Worm (Caenorhabditis elegans): ENCODE measurements around the gene T11G6.5.

Gene T11G6.5

DNA sequence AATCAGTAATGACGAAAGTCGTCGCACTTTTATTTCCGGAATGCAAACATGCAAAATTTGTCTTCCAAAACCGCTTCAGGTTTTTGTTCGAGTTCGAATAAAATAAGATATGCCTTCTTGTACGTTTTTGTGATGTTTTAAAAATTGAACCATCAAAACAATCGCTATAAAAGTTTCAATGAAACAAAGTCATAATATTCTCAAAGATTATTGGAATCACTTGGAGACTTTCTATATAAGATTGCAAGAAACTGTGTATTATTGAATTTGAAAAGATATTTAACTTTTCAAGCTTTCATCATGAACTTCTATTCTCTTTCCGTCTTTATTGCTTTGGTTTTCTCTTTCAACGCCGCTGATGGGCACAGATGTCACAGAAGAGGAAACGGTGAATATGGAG, 34.3 kb upstream of the T11G6.5 start, which contains the start of gene fipr-14:
fipr-14 (plus strand) TSS at position 301 of the 400 bp plus-strand sequence.
- TF ChIP-seq flt-1 (GFP tag; IDR thresholded peaks at IDR 0.05) (no peak), tab-1 (GFP tag; IDR thresholded peaks at IDR 0.05) (no peak), T22C8.4 (GFP tag; IDR thresholded peaks at IDR 0.05) (no peak), ref-1 (GFP tag; conservative IDR thresholded peaks at IDR 0.05) (no peak), ztf-29 (GFP tag; IDR thresholded peaks at IDR 0.05) (no peak), med-1 (GFP tag; optimal IDR thresholded peaks at IDR 0.05; ENCODE audit: insufficient read depth) (no peak), klf-2 (GFP tag; conservative IDR thresholded peaks at IDR 0.05) (no peak), cog-1 (tag; optimal IDR thresholded peaks at IDR 0.05) (no peak), ztf-23 (GFP tag; IDR thresholded peaks at IDR 0.05) (no peak)

DNA sequence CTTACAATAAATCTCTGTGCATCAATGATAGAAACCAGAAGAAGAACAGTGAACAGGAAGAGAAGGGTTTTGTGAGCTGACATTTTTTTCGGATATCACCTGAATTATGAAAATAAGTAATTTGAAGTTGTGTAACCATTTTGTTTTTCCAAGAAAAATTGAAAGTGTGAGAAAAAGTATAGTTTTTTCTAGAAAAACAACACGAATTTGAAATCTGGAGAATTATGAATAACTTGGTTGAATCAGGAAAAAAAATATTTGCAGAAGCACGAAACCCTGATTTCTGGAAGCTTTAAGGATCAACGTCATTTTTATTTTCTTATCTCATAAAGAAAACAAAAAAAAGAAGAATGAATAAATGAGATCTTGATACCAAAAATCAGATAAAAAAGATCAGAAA, 32.0 kb upstream of the T11G6.5 start, which contains the start of gene F13E9.12:
F13E9.12 (minus strand) TSS at position 101 of the 400 bp plus-strand sequence.
- no peak for TF ChIP-seq med-1 (GFP tag; optimal IDR thresholded peaks at IDR 0.05; ENCODE audit: insufficient read depth)
- TF ChIP-seq ztf-23 (GFP tag; IDR thresholded peaks at IDR 0.05) = no peak
- no peak for TF ChIP-seq ref-1 (GFP tag; conservative IDR thresholded peaks at IDR 0.05)
- no peak for TF ChIP-seq cog-1 (tag; optimal IDR thresholded peaks at IDR 0.05)
- TF ChIP-seq T22C8.4 (GFP tag; IDR thresholded peaks at IDR 0.05) = no peak
- TF ChIP-seq ztf-29 (GFP tag; IDR thresholded peaks at IDR 0.05) = no peak
- no peak for TF ChIP-seq tab-1 (GFP tag; IDR thresholded peaks at IDR 0.05)
- no peak for TF ChIP-seq klf-2 (GFP tag; conservative IDR thresholded peaks at IDR 0.05)
- no peak for TF ChIP-seq flt-1 (GFP tag; IDR thresholded peaks at IDR 0.05)

DNA sequence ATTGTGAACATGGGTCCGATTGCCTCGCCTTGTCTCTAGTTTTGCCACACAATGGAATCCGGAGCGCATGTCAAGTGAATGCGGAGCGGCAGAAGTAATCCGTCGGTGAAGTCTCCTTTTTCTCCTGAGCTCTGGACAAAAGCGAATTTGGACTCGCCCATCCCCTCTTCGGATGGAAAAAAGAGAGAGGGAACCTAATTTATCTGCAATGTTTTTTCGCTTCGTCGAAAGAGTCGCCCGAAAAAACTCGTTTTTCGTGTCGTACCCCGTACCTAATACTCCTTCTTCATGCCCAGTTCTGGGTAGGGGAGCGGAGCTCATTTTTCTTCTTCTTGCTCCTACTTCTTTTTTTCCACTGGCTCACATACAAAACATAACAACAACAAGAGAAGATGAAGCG, 27.6 kb upstream of the T11G6.5 start:
- TF ChIP-seq T22C8.4 (GFP tag; IDR thresholded peaks at IDR 0.05) (no peak), flt-1 (GFP tag; IDR thresholded peaks at IDR 0.05) (0 out of 2 replicates have a peak, but pooled peaks have one; percentile 4), tab-1 (GFP tag; IDR thresholded peaks at IDR 0.05) (no peak), med-1 (GFP tag; optimal IDR thresholded peaks at IDR 0.05; ENCODE audit: insufficient read depth) (no peak), klf-2 (GFP tag; conservative IDR thresholded peaks at IDR 0.05) (no peak)

DNA sequence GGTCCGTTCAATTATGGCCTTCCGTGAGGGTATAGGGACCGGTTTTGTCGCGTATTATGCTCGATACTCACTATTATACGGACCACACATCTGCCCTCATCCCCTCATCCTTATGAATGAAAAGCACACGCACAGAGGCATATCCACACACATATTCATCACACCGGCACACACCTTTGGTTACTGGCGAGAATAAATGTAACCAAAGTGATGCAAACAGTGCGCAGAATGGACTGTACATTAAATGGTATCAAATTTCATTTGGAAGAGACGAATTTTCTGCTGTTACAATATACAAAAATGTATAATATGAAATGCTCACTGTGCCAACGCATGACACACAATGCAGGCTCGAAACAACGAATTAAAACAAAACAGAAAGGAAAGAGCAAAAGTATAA, 27.1 kb upstream of the T11G6.5 start:
- TF ChIP-seq tab-1 (GFP tag; IDR thresholded peaks at IDR 0.05) (0 out of 2 replicates have a peak, but pooled peaks have one; percentile 65), ztf-29 (GFP tag; IDR thresholded peaks at IDR 0.05) (no peak)

DNA sequence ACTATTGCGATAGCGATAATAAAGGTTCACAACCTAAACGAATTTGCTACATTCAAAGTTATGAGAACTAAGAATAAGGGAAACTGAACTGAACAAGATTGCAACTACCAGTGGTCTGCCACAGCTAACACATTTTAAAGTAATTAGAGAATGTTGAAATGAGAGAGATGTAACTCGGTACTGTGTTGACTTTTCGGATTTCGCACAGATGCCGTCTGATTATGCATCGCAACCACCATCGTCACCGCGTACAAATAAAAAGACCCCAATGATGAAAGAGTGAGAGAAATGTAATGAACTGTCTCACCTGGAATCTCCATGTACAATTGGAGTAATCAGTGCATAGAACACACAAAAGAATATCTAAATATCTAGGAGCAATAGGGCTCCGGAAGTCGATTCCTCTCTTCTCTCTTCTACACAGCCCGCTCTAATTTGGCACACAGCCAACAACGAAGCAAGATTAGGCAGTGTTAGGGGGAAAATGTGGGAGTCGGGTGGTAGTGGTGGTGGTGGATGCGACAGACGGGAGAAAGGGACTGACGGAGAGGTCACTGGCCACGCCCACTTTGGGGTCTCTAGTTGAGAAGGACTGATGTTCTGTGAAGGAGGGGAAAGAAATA, 26.2 kb upstream of the T11G6.5 start, which contains the start of gene F13E9.11:
F13E9.11 (minus strand) TSS at position 507 of the 623 bp plus-strand sequence.
- TF ChIP-seq tab-1 (GFP tag; IDR thresholded peaks at IDR 0.05) (peak; percentile 51; the same call in 1 of the 2 replicates), cog-1 (tag; optimal IDR thresholded peaks at IDR 0.05) (no peak), med-1 (GFP tag; optimal IDR thresholded peaks at IDR 0.05; ENCODE audit: insufficient read depth) (no peak), ztf-23 (GFP tag; IDR thresholded peaks at IDR 0.05) (peak; percentile 18; the same call in 1 of the 2 replicates), ref-1 (GFP tag; conservative IDR thresholded peaks at IDR 0.05) (no peak), flt-1 (GFP tag; IDR thresholded peaks at IDR 0.05) (0 out of 2 replicates have a peak, but pooled peaks have one; percentile 50)

DNA sequence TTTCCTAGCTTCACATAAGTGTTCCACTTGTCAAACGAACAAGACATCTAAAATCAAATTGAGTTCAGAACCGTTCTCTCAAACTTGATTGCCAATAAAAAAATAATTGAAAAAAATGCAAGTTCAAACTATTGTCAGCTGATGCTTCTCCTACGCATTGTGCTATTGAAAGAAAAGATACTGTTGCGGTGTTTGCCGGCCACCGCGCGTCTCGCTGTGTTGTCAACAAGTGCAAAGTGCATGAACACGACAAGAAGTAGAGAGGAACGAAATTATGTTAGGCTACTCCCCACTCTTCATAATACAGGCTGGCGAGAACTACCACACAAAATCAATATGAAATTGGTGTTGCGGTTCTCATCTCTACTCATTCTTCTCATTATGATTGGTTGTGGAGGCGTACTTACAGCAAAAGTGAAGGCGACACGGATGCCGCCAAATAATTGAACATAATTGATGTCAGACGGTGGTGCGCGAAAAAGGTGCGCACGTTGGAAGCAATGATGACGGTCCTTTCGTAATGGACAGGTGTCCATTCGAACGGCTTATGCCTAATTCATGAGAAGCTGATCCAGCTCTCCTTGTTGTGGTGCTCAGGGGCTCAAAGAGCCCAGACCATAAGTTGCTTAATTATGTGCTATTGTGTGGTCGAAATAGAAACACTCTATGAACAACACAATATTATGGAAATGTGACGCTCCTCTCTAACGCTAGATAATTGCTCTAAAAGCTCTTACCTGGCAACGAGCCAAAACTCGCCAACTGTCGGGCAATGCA, 25.0 kb upstream of the T11G6.5 start:
- TF ChIP-seq med-1 (GFP tag; optimal IDR thresholded peaks at IDR 0.05; ENCODE audit: insufficient read depth) (no peak), flt-1 (GFP tag; IDR thresholded peaks at IDR 0.05) (no peak), tab-1 (GFP tag; IDR thresholded peaks at IDR 0.05) (0 out of 2 replicates have a peak, but pooled peaks have one; percentile 4), ztf-23 (GFP tag; IDR thresholded peaks at IDR 0.05) (no peak), cog-1 (tag; optimal IDR thresholded peaks at IDR 0.05) (no peak), ref-1 (GFP tag; conservative IDR thresholded peaks at IDR 0.05) (no peak), ztf-29 (GFP tag; IDR thresholded peaks at IDR 0.05) (peak; percentile 67; the same call in 1 of the 2 replicates)

DNA sequence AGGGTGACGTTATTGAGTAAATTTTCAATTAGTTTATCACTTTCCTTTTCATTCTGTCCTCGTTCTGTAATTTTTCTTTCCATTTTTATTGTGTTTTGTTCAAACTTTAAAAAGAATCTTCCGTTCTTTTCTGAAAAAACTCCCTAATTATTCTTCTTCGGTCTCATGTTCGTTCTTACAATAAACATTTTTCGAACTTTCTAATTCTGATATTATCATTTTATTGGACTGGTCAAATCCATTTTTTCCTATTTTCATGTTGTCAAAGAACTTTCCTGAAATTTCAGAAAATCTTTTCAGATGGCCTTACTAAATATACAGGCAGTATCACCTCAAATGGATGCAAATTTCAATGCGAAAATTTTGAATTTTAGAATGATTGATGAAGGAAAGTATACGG, 21.5 kb upstream of the T11G6.5 start, which contains the start of gene nish-1:
nish-1 (plus strand) TSS at position 301 of the 400 bp plus-strand sequence.
- TF ChIP-seq tab-1 (GFP tag; IDR thresholded peaks at IDR 0.05) (no peak), klf-2 (GFP tag; conservative IDR thresholded peaks at IDR 0.05) (no peak)

DNA sequence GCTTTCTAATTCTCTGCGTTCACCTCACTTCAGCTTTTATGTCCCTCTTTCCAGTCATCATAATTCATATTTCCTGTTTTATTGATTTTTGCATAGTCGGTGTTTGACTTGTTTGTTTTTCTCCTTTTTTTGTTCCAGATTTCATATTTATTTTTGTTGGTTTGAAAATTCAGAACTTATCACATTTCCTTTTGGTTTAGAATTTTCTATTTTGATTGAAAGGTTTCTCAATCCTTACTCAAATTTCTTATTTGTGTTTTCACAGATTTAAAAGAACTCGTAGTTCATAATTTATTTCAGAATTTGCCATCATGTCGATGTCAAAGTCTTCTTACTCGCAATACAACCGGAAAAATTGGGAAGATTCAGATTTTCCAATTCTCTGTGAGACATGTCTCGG, 18.5 kb upstream of the T11G6.5 start, which contains the start of gene rbm-22:
rbm-22 (plus strand) TSS at position 301 of the 400 bp plus-strand sequence.
- TF ChIP-seq ref-1 (GFP tag; conservative IDR thresholded peaks at IDR 0.05) (no peak), T22C8.4 (GFP tag; IDR thresholded peaks at IDR 0.05) (peak; percentile 56; the same call in 1 of the 2 replicates)

DNA sequence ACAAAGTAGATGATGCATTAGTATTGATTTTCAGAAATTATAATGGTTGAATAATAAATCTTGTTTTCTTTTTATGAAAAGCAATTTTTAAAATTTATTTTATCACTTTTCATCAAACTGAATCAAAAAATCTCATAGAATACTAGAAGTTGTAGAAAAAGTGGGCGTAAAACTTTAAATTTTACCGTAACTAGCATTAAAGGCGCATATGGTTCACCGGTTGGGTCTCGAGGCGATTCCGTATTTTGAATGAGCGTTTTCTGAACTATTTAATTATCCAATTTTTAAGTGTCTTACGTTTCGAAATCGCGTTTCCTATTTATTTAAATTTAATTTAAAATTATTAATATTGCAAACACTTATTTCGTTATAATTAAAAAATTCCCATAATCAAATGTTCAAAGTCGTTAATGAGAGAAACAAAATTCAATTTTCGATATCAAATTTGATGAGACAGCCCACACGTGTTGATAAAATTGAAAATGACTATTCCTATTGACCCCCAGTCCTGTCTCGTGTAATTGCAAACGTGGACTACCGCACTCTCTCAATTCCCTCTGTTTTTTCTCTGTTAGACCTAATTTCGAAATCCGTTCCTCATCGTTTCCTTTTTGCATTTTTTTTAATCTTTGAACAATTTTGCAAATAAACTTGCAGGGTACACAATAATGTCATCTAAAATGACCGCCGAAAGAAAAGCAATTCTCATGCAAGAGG, 15.9 kb upstream of the T11G6.5 start, which contains the start of the genes T11G6.2 and hars-1:
T11G6.2 (minus strand) TSS at position 197 of the 717 bp plus-strand sequence.
hars-1 (plus strand) TSS at position 658 of the 717 bp plus-strand sequence.
- TF ChIP-seq ztf-29 (GFP tag; IDR thresholded peaks at IDR 0.05) = no peak

DNA sequence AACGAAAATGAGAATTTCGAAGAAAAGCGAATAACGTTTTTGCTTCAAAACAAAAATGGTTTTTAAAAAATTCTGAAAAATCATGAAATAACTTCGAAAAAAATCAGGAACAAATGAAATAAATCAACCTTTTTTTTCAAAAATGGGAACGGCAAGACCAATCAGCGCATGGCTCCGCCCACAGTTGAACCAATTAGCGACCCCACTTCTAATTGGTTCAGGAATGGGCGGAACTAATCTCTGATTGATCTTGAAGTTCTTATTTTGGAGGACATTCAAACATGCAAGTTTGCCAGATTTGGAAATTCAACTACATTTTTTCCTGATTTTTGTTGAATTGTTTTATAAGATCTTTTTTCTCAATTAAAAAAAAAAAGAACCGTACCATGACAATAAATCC, 13.4 kb upstream of the T11G6.5 start:
- TF ChIP-seq ref-1 (GFP tag; conservative IDR thresholded peaks at IDR 0.05) = no peak
- TF ChIP-seq T22C8.4 (GFP tag; IDR thresholded peaks at IDR 0.05) = no peak
- TF ChIP-seq ztf-29 (GFP tag; IDR thresholded peaks at IDR 0.05) = no peak
- TF ChIP-seq med-1 (GFP tag; optimal IDR thresholded peaks at IDR 0.05; ENCODE audit: insufficient read depth) = no peak
- TF ChIP-seq cog-1 (tag; optimal IDR thresholded peaks at IDR 0.05) = no peak
- TF ChIP-seq tab-1 (GFP tag; IDR thresholded peaks at IDR 0.05) = no peak
- no peak for TF ChIP-seq flt-1 (GFP tag; IDR thresholded peaks at IDR 0.05)
- no peak for TF ChIP-seq klf-2 (GFP tag; conservative IDR thresholded peaks at IDR 0.05)
- TF ChIP-seq ztf-23 (GFP tag; IDR thresholded peaks at IDR 0.05) = no peak
